Worm (Caenorhabditis elegans): Measurements from ENCODE around the gene mdt-10.

Gene mdt-10

ce11 chrII:7839703-7840102 is 15.1 kb downstream of the mdt-10 start:
- no peak for TF ChIP-seq unc-62 (GFP tag; optimal IDR thresholded peaks at IDR 0.05)

- TF ChIP-seq unc-62 (GFP tag; optimal IDR thresholded peaks at IDR 0.05): no peak
These were observed 16.2 kb downstream of the mdt-10 start for ce11 chrII:7838661-7839060.

- no peak for TF ChIP-seq unc-62 (GFP tag; optimal IDR thresholded peaks at IDR 0.05)
These were observed 18.1 kb downstream of the mdt-10 start for ce11 chrII:7836613-7837226.

- TF ChIP-seq unc-62 (GFP tag; optimal IDR thresholded peaks at IDR 0.05): no peak
These were observed 19.5 kb downstream of the mdt-10 start, which contains the start of gene cex-2 for ce11 chrII:7835314-7835713. TSS of gene cex-2 (minus strand) at chrII:7835414.

ce11 chrII:7832054-7832453 is 22.8 kb downstream of the mdt-10 start, which contains the start of gene T09A5.14:
TSS of gene T09A5.14 (plus strand) at chrII:7832354.
- TF ChIP-seq unc-62 (GFP tag; optimal IDR thresholded peaks at IDR 0.05): no peak

ce11 chrII:7829616-7830015 is 25.2 kb downstream of the mdt-10 start:
- no peak for TF ChIP-seq unc-62 (GFP tag; optimal IDR thresholded peaks at IDR 0.05)

- TF ChIP-seq unc-62 (GFP tag; optimal IDR thresholded peaks at IDR 0.05): no peak
These were observed 27.0 kb downstream of the mdt-10 start for ce11 chrII:7827883-7828282.

ce11 chrII:7825107-7825506 is 29.7 kb downstream of the mdt-10 start, which contains the start of gene srw-62:
TSS of gene srw-62 (plus strand) at chrII:7825407.
- no peak for TF ChIP-seq unc-62 (GFP tag; optimal IDR thresholded peaks at IDR 0.05)

ce11 chrII:7822454-7822853 is 32.4 kb downstream of the mdt-10 start, which contains the start of gene irld-47:
TSS of gene irld-47 (minus strand) at chrII:7822554.
- TF ChIP-seq unc-62 (GFP tag; optimal IDR thresholded peaks at IDR 0.05): no peak

- no peak for TF ChIP-seq unc-62 (GFP tag; optimal IDR thresholded peaks at IDR 0.05)
These were observed 35.5 kb downstream of the mdt-10 start for ce11 chrII:7819359-7819758.

ce11 chrII:7817580-7817979 is 37.3 kb downstream of the mdt-10 start:
- no peak for TF ChIP-seq unc-62 (GFP tag; optimal IDR thresholded peaks at IDR 0.05)

- no peak for TF ChIP-seq unc-62 (GFP tag; optimal IDR thresholded peaks at IDR 0.05)
These were observed 38.6 kb downstream of the mdt-10 start, which contains the start of gene cki-2 for ce11 chrII:7816163-7816776. TSS of gene cki-2 (plus strand) at chrII:7816499.

- no peak for TF ChIP-seq unc-62 (GFP tag; optimal IDR thresholded peaks at IDR 0.05)
These were observed 39.4 kb downstream of the mdt-10 start for ce11 chrII:7815406-7815805.

- no peak for TF ChIP-seq unc-62 (GFP tag; optimal IDR thresholded peaks at IDR 0.05)
These were observed 39.9 kb downstream of the mdt-10 start for ce11 chrII:7814915-7815314.

ce11 chrII:7814215-7814614 is 40.6 kb downstream of the mdt-10 start:
- TF ChIP-seq unc-62 (GFP tag; optimal IDR thresholded peaks at IDR 0.05): no peak

ce11 chrII:7813645-7814044 is 41.2 kb downstream of the mdt-10 start:
- no peak for TF ChIP-seq unc-62 (GFP tag; optimal IDR thresholded peaks at IDR 0.05)

- TF ChIP-seq unc-62 (GFP tag; optimal IDR thresholded peaks at IDR 0.05): no peak
These were observed 41.6 kb downstream of the mdt-10 start for ce11 chrII:7813237-7813636.

Data from whole organism, dauer.